Worm (Caenorhabditis elegans) whole organism, L1 larva: ENCODE data around the gene Y54G11A.7.

Experiments used
- C04F5.9 ChIP-seq: sonication (generic microtip); optimal IDR thresholded peaks from 2 replicates; lab custom pipeline; 2016; ENCODE audit warnings: missing genetic modification characterization, missing compliant biosample characterization
- C16A3.4 ChIP-seq: fragments of 150-350 bp; optimal IDR thresholded peaks from 2 replicates; lab custom pipeline; 2014; ENCODE audit warnings: missing biosample characterization, missing genetic modification characterization
- Y116A8C.19 ChIP-seq: sonication (generic microtip); optimal IDR thresholded peaks from 2 replicates; lab custom pipeline; 2016; ENCODE audit warnings: missing compliant biosample characterization, missing genetic modification characterization, borderline replicate concordance
- aha-1 ChIP-seq: fragments of 150-350 bp; optimal IDR thresholded peaks from 2 replicates; lab custom pipeline; 2014; ENCODE audit warnings: missing biosample characterization, missing genetic modification characterization
- blmp-1 ChIP-seq: fragments of 150-350 bp; optimal IDR thresholded peaks from 2 replicates; lab custom pipeline; 2014; ENCODE audit warnings: missing biosample characterization, missing genetic modification characterization
- ceh-82 ChIP-seq, 3 experiments: fragments of 150-350 bp in 1 of 3; sonication (generic microtip) in 2 of 3; optimal IDR thresholded peaks; 2 replicates each; lab custom pipeline; 2014 to 2017; ENCODE audit warnings: missing biosample characterization in 3 of 3, missing genetic modification characterization in 3 of 3
- ceh-90 ChIP-seq: sonication (generic microtip); optimal IDR thresholded peaks from 2 replicates; lab custom pipeline; 2016; ENCODE audit warnings: missing genetic modification characterization, missing compliant biosample characterization
- ces-1 ChIP-seq: fragments of 150-350 bp; optimal IDR thresholded peaks from 2 replicates; lab custom pipeline; 2014; ENCODE audit warnings: missing biosample characterization, missing genetic modification reagents, missing genetic modification characterization
- dpl-1 ChIP-seq, 3 experiments: fragments of 150-350 bp in 2 of 3; sonication (generic microtip) in 1 of 3; optimal IDR thresholded peaks; 2 replicates each; lab custom pipeline; 2014 to 2017; ENCODE audit warnings: missing biosample characterization in 3 of 3, missing genetic modification characterization in 3 of 3, missing genetic modification reagents in 3 of 3
- dsc-1 ChIP-seq: sonication (generic microtip); optimal IDR thresholded peaks from 2 replicates; lab custom pipeline; 2016; ENCODE audit warnings: mild to moderate bottlenecking, missing genetic modification characterization, missing compliant biosample characterization
- efl-1 ChIP-seq, 4 experiments: fragments of 150-350 bp; optimal IDR thresholded peaks in 3 of 4; peaks in 1 of 4; 1 replicate in 1 of 4; 2 replicates in 3 of 4; lab custom pipeline; 2014; ENCODE audit warnings: missing biosample characterization in 2 of 4, missing genetic modification characterization in 2 of 4, missing genetic modification reagents in 2 of 4
- efl-3 ChIP-seq: fragments of 200-800 bp; sonication (Bioruptor generic); optimal IDR thresholded peaks from 2 replicates; lab custom pipeline; 2018; ENCODE audit warnings: mild to moderate bottlenecking, missing genetic modification characterization, missing compliant biosample characterization
- egl-27 ChIP-seq, 2 experiments: fragments of 150-350 bp in 1 of 2; sonication (generic microtip); optimal IDR thresholded peaks; 3 replicates each; lab custom pipeline; 2017 to 2018; ENCODE audit warnings: missing biosample characterization in 2 of 2, missing genetic modification characterization in 2 of 2, missing genetic modification reagents in 2 of 2
- elt-2 ChIP-seq: sonication (generic microtip); optimal IDR thresholded peaks from 2 replicates; lab custom pipeline; 2016; ENCODE audit warnings: missing genetic modification characterization, mild to moderate bottlenecking, inconsistent platforms, missing compliant biosample characterization, missing genetic modification reagents
- fkh-4 ChIP-seq: sonication (generic microtip); optimal IDR thresholded peaks from 2 replicates; lab custom pipeline; 2016; ENCODE audit warnings: missing compliant biosample characterization, missing genetic modification characterization, borderline replicate concordance
- fkh-8 ChIP-seq: sonication (generic microtip); optimal IDR thresholded peaks from 2 replicates; lab custom pipeline; 2016; ENCODE audit warnings: mild to moderate bottlenecking, missing genetic modification characterization, missing compliant biosample characterization
- fos-1 ChIP-seq: fragments of 150-350 bp; optimal IDR thresholded peaks from 2 replicates; lab custom pipeline; 2014; ENCODE audit warnings: missing biosample characterization, missing genetic modification characterization
- grh-1 ChIP-seq: fragments of 200-800 bp; sonication (Bioruptor generic); IDR thresholded peaks from 2 replicates; pipeline ENCODE4 v1.3.6; 2022; ENCODE audit warnings: missing genetic modification reagents, missing genetic modification characterization, missing compliant biosample characterization
- irx-1 ChIP-seq: sonication (generic microtip); optimal IDR thresholded peaks from 2 replicates; lab custom pipeline; 2016; ENCODE audit warnings: missing genetic modification characterization, missing compliant biosample characterization
- isw-1 ChIP-seq: fragments of 200-800 bp; sonication (Bioruptor generic); IDR thresholded peaks from 2 replicates; pipeline ENCODE4 v1.3.6; 2022; ENCODE audit warnings: missing genetic modification characterization, missing compliant biosample characterization
- lin-14 ChIP-seq: fragments of 200-800 bp; sonication (Bioruptor generic); optimal IDR thresholded peaks from 2 replicates; lab custom pipeline; 2018; ENCODE audit warnings: mild to moderate bottlenecking, missing genetic modification characterization, moderate library complexity, missing compliant biosample characterization
- lin-15B ChIP-seq: fragments of 150-350 bp; sonication (generic microtip); optimal IDR thresholded peaks from 3 replicates; lab custom pipeline; 2014; ENCODE audit warnings: missing biosample characterization, missing genetic modification characterization
- lin-35 ChIP-seq, 2 experiments: fragments of 150-350 bp; optimal IDR thresholded peaks; 2 replicates each; lab custom pipeline; 2014; ENCODE audit warnings: missing biosample characterization in 2 of 2, missing genetic modification characterization in 2 of 2, missing genetic modification reagents in 2 of 2
- lsy-2 ChIP-seq, 2 experiments: fragments of 150-350 bp; optimal IDR thresholded peaks; 2 replicates each; lab custom pipeline; 2014; ENCODE audit warnings: missing biosample characterization in 2 of 2, missing genetic modification characterization in 2 of 2
- mdl-1 ChIP-seq, 2 experiments: fragments of 150-350 bp; optimal IDR thresholded peaks; 2 replicates each; lab custom pipeline; 2014 to 2017; ENCODE audit warnings: missing biosample characterization in 2 of 2, missing genetic modification characterization in 2 of 2, inconsistent platforms in 1 of 2
- mep-1 ChIP-seq: fragments of 150-350 bp; optimal IDR thresholded peaks from 2 replicates; lab custom pipeline; 2014; ENCODE audit warnings: missing biosample characterization, missing genetic modification characterization
- nhr-20 ChIP-seq: sonication (generic microtip); optimal IDR thresholded peaks from 2 replicates; lab custom pipeline; 2016; ENCODE audit warnings: mild to moderate bottlenecking, missing genetic modification characterization, missing compliant biosample characterization
- nhr-71 ChIP-seq: sonication (generic microtip); optimal IDR thresholded peaks from 2 replicates; lab custom pipeline; 2016; ENCODE audit warnings: mild to moderate bottlenecking, missing genetic modification characterization, moderate library complexity, missing compliant biosample characterization
- nhr-76 ChIP-seq: sonication (generic microtip); optimal IDR thresholded peaks from 2 replicates; lab custom pipeline; 2017; ENCODE audit warnings: missing biosample characterization, missing genetic modification characterization
- nhr-85 ChIP-seq: sonication (generic microtip); peaks from one replicate; lab custom pipeline; 2016; ENCODE audit warnings: missing genetic modification characterization, inconsistent platforms, missing compliant biosample characterization
- nhr-90 ChIP-seq: sonication (generic microtip); optimal IDR thresholded peaks from 2 replicates; lab custom pipeline; 2016; ENCODE audit warnings: mild to moderate bottlenecking, missing genetic modification characterization, missing compliant biosample characterization; ENCODE audit not compliant: poor library complexity
- pag-3 ChIP-seq: sonication (generic microtip); optimal IDR thresholded peaks from 2 replicates; lab custom pipeline; 2017; ENCODE audit warnings: missing genetic modification characterization, mild to moderate bottlenecking, missing compliant biosample characterization, antibody characterized with exemption, borderline replicate concordance; ENCODE audit not compliant: insufficient read depth
- pax-3 ChIP-seq: fragments of 200-800 bp; sonication (Bioruptor generic); optimal IDR thresholded peaks from 2 replicates; lab custom pipeline; 2018; ENCODE audit warnings: mild to moderate bottlenecking, missing genetic modification characterization, moderate library complexity, missing compliant biosample characterization
- pqm-1 ChIP-seq: sonication (generic microtip); optimal IDR thresholded peaks from 3 replicates; lab custom pipeline; 2017; ENCODE audit warnings: missing biosample characterization, missing genetic modification characterization
- snu-23 ChIP-seq: sonication (generic microtip); optimal IDR thresholded peaks from 2 replicates; lab custom pipeline; 2016; ENCODE audit warnings: missing genetic modification characterization, missing compliant biosample characterization
- sptf-1 ChIP-seq: fragments of 150-350 bp; optimal IDR thresholded peaks from 2 replicates; lab custom pipeline; 2014; ENCODE audit warnings: missing biosample characterization, missing genetic modification characterization
- sup-37 ChIP-seq: fragments of 200-800 bp; sonication (Bioruptor generic); optimal IDR thresholded peaks from 2 replicates; lab custom pipeline; 2018; ENCODE audit warnings: mild to moderate bottlenecking, missing genetic modification characterization, missing compliant biosample characterization
- unc-130 ChIP-seq: fragments of 150-350 bp; optimal IDR thresholded peaks from 2 replicates; lab custom pipeline; 2017; ENCODE audit warnings: missing biosample characterization, missing genetic modification characterization, inconsistent platforms
- unc-30 ChIP-seq: sonication (generic microtip); optimal IDR thresholded peaks from 2 replicates; lab custom pipeline; 2017; ENCODE audit warnings: missing biosample characterization, missing genetic modification characterization
- unc-86 ChIP-seq: sonication (generic microtip); optimal IDR thresholded peaks from 2 replicates; lab custom pipeline; 2016; ENCODE audit warnings: missing genetic modification characterization, missing compliant biosample characterization
- unc-98 ChIP-seq: fragments of 200-800 bp; sonication (Bioruptor generic); IDR thresholded peaks from 2 replicates; pipeline ENCODE4 v1.3.6; 2022; ENCODE audit warnings: missing genetic modification characterization, missing compliant biosample characterization
- ztf-11 ChIP-seq, 2 experiments: sonication (generic microtip); optimal IDR thresholded peaks; 2 replicates each; lab custom pipeline; 2016 to 2017; ENCODE audit warnings: missing genetic modification characterization in 2 of 2, missing biosample characterization in 1 of 2, missing compliant biosample characterization in 1 of 2

Y54G11A.7 gene

DNA sequence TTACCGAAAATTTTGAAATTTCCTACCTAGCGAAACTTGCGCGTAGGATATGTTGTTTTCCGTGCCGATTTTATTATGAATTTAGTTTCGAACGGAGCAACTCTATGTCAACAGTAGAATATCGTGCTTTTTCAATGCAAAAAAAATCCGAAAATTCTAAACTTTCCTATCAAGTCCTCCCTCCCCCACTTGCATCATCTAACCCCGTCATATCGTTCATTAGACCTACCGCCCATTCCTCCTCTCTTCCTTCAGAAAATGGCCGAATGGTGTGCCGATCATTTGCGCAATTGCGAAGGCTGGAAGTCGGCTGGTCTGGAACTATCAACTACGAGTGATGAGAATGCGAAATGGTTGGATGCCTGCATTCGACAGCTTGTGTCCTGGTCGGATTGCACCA is at the start of gene Y54G11A.7:
Y54G11A.7 (plus strand) TSS at position 256 of the 400 bp plus-strand sequence.
- peak; percentile 25 for TF ChIP-seq nhr-85 (tag; lab: Kevin White, UChicago)

- no peak for TF ChIP-seq pag-3 (tag; lab: Kevin White, UChicago)
- no peak for TF ChIP-seq sup-37
- TF ChIP-seq pqm-1 (tag; lab: Kevin White, UChicago), result no peak
- no peak for TF ChIP-seq pax-3
- no peak for TF ChIP-seq unc-98 (GFP tag; lab: Robert Waterston, UW)
- no peak for TF ChIP-seq irx-1 (tag; lab: Kevin White, UChicago)
- no peak for TF ChIP-seq unc-130 (tag; lab: Kevin White, UChicago)
- TF ChIP-seq ceh-90, result no peak
- TF ChIP-seq lin-14 (GFP tag; lab: Kevin White, UChicago), result peak; percentile 68
- TF ChIP-seq nhr-85 (tag; lab: Kevin White, UChicago), result no peak
- peak in 1 of 2 experiments; percentile 41 for TF ChIP-seq lsy-2 (tag; optimal IDR thresholded peaks at IDR 0.05; lab: Kevin White, UChicago)
- TF ChIP-seq dpl-1 (GFP tag; optimal IDR thresholded peaks at IDR 0.05; lab: Kevin White, UChicago), result peak in 2 of 3 experiments; percentile 37 to 38
- peak in 1 of 2 experiments; percentile 51 for TF ChIP-seq ztf-11 (tag; optimal IDR thresholded peaks at IDR 0.05; lab: Kevin White, UChicago)
- TF ChIP-seq dsc-1 (tag; lab: Kevin White, UChicago), result no peak
- TF ChIP-seq elt-2 (tag; lab: Kevin White, UChicago), result no peak
- no peak for TF ChIP-seq isw-1 (GFP tag; lab: Robert Waterston, UW)
- TF ChIP-seq ceh-82 (tag; optimal IDR thresholded peaks at IDR 0.05; lab: Kevin White, UChicago), result no peak
- TF ChIP-seq ces-1, result no peak
- TF ChIP-seq C04F5.9, result no peak
- peak; percentile 59 for TF ChIP-seq snu-23
- no peak for TF ChIP-seq lin-15B
- peak; percentile 7 to 71 for TF ChIP-seq lin-35 (GFP tag; optimal IDR thresholded peaks at IDR 0.05; lab: Kevin White, UChicago)
- no peak for TF ChIP-seq fkh-8 (tag; lab: Kevin White, UChicago)
- TF ChIP-seq efl-3 (GFP tag; lab: Kevin White, UChicago), result no peak
- TF ChIP-seq grh-1 (GFP tag; lab: Robert Waterston, UW), result no peak
- peak; percentile 17 for TF ChIP-seq C16A3.4 (tag; lab: Kevin White, UChicago)
- TF ChIP-seq sptf-1 (tag; lab: Kevin White, UChicago), result no peak
- TF ChIP-seq aha-1 (tag; lab: Kevin White, UChicago), result no peak
- peak; percentile 44 for TF ChIP-seq nhr-20 (tag; lab: Kevin White, UChicago)
- TF ChIP-seq nhr-90 (tag; lab: Kevin White, UChicago), result no peak
- no peak for TF ChIP-seq unc-30
- no peak for TF ChIP-seq nhr-76
- no peak for TF ChIP-seq Y116A8C.19 (tag; lab: Kevin White, UChicago)
- TF ChIP-seq nhr-71 (tag; lab: Kevin White, UChicago), result peak; percentile 8
- peak in 1 of 2 experiments; percentile 43 for TF ChIP-seq mdl-1 (tag; optimal IDR thresholded peaks at IDR 0.05; lab: Kevin White, UChicago)
- TF ChIP-seq unc-86 (tag; lab: Kevin White, UChicago), result no peak
- TF ChIP-seq fos-1 (tag; lab: Kevin White, UChicago), result no peak
- TF ChIP-seq mep-1, result peak; percentile 54
- no peak for TF ChIP-seq egl-27 (tag; optimal IDR thresholded peaks at IDR 0.05; lab: Kevin White, UChicago)
- peak; percentile 26 to 41 for TF ChIP-seq efl-1 (optimal IDR thresholded peaks at IDR 0.05; lab: Kevin White, UChicago)
- peak; percentile 39 to 95 for TF ChIP-seq efl-1 (GFP tag; optimal IDR thresholded peaks at IDR 0.05 in 1 of 2; lab: Kevin White, UChicago)
- peak; percentile 77 for TF ChIP-seq blmp-1
- TF ChIP-seq fkh-4, result no peak
Measured at ce11 chrII:14247748-14248502, 49.2 kb upstream of the Y54G11A.7 start.
